Worm (Caenorhabditis elegans) whole organism, young adult: ENCODE results near the gene srh-31.

Source experiments
- C06A6.2 ChIP-seq: fragments of 200-800 bp; sonication (Bioruptor generic); conservative IDR thresholded peaks from 2 replicates; pipeline ENCODE4 v1.3.6; 2022; ENCODE audit warnings: missing genetic modification characterization, missing compliant biosample characterization
- Y56A3A.18 ChIP-seq: fragments of 200-800 bp; sonication (Bioruptor generic); IDR thresholded peaks from 2 replicates; pipeline ENCODE4 v1.3.6; 2022; ENCODE audit warnings: missing genetic modification reagents, missing genetic modification characterization, missing compliant biosample characterization
- aptf-3 ChIP-seq: fragments of 200-800 bp; sonication (Bioruptor generic); IDR thresholded peaks from 2 replicates; pipeline ENCODE4 v1.3.6; 2022; ENCODE audit warnings: missing genetic modification characterization, missing compliant biosample characterization
- atf-7 ChIP-seq: sonication (generic microtip); optimal IDR thresholded peaks from 2 replicates; lab custom pipeline; 2017; ENCODE audit warnings: mild to moderate bottlenecking, missing genetic modification characterization, missing compliant biosample characterization
- egl-44 ChIP-seq: fragments of 200-800 bp; sonication (Bioruptor generic); IDR thresholded peaks from 2 replicates; pipeline ENCODE4 v1.3.6; 2022; ENCODE audit warnings: missing genetic modification reagents, missing genetic modification characterization, missing compliant biosample characterization
- gei-17 ChIP-seq: fragments of 200-800 bp; sonication (Bioruptor generic); optimal IDR thresholded peaks from 2 replicates; lab custom pipeline; 2018; ENCODE audit warnings: mild to moderate bottlenecking, missing genetic modification characterization, missing compliant biosample characterization
- lin-40 ChIP-seq: sonication (generic microtip); optimal IDR thresholded peaks from 2 replicates; lab custom pipeline; 2016; ENCODE audit warnings: missing genetic modification characterization, mild to moderate bottlenecking, missing compliant biosample characterization, missing genotype, missing genetic modification reagents
- nhr-120 ChIP-seq: fragments of 200-800 bp; sonication (Bioruptor generic); IDR thresholded peaks from 2 replicates; pipeline ENCODE4 v1.3.6; 2022; ENCODE audit warnings: missing genetic modification characterization, missing compliant biosample characterization
- snpc-4 ChIP-seq, 5 experiments: fragments of 150-350 bp in 1 of 5; sonication (generic microtip) in 4 of 5; optimal IDR thresholded peaks; 2 replicates each; lab custom pipeline; 2014 to 2018; ENCODE audit warnings: missing genetic modification characterization in 5 of 5, missing biosample characterization in 3 of 5, antibody characterized with exemption in 2 of 5, mild to moderate bottlenecking in 2 of 5, missing compliant biosample characterization in 2 of 5, missing genotype in 2 of 5, moderate library complexity in 2 of 5, missing genetic modification reagents in 1 of 5

DNA sequence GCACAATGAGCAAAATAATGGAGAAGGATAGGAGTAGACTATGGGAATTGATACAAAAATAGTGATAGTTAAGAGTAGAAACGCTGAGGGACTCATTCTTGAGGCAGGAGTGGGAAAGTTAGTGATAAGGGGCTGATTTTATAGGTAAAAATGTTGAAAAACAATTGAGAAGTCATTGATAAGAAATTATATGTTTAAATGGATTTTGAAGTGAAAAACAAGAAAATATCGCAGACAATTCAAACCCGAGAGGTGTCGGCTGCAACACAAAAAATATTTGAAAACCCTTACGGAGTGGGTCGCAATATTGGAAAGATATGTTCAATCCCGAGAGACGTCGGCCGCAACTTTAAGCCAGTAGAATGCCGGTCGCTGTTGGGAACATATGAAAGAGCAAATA, 10.4 kb upstream of the srh-31 start, which contains the start of gene spp-29:
- TF ChIP-seq snpc-4 (GFP tag; optimal IDR thresholded peaks at IDR 0.05; lab: Kevin White, UChicago) = no peak
- no peak for TF ChIP-seq snpc-4 (tag; optimal IDR thresholded peaks at IDR 0.05; lab: Kevin White, UChicago)
- no peak for TF ChIP-seq Y56A3A.18
- TF ChIP-seq atf-7 = no peak
- TF ChIP-seq egl-44 = no peak
- TF ChIP-seq gei-17 (GFP tag; lab: Kevin White, UChicago) = no peak
- TF ChIP-seq nhr-120 = no peak
- no peak for TF ChIP-seq lin-40 (tag; lab: Kevin White, UChicago)
- no peak for TF ChIP-seq aptf-3 (GFP tag; lab: Robert Waterston, UW)
- TF ChIP-seq C06A6.2 (GFP tag; lab: Robert Waterston, UW) = no peak
